Fruit fly (Drosophila melanogaster) whole organism, embryonic: ENCODE measurements around the gene Nf-YA.
A peak's percentile ranks its signal among the peaks of the same experiment; 100 is the strongest.

Source experiments
- Atf6 ChIP-seq: fragments of 200-800 bp; sonication (Bioruptor generic); IDR thresholded peaks from 2 replicates; pipeline ENCODE4 v1.3.6; 2022; ENCODE audit warnings: missing biosample characterization, missing genetic modification characterization
- Blimp-1 ChIP-seq: fragments of 200-800 bp; sonication (Bioruptor generic); optimal IDR thresholded peaks from 3 replicates; lab custom pipeline; 2018; ENCODE audit warnings: missing biosample characterization, missing genetic modification characterization, mild to moderate bottlenecking, moderate library complexity, missing genetic modification reagents
- CG10274 ChIP-seq: fragments of 200-800 bp; sonication (Bioruptor generic); optimal IDR thresholded peaks from 3 replicates; lab custom pipeline; 2017; ENCODE audit warnings: missing biosample characterization, mild to moderate bottlenecking, missing genetic modification characterization
- CG10321 ChIP-seq: fragments of 200-800 bp; sonication (Bioruptor generic); IDR thresholded peaks from 2 replicates; pipeline ENCODE4 v1.3.6; 2022; ENCODE audit warnings: missing biosample characterization, missing genetic modification characterization
- CG10431 ChIP-seq: fragments of 200-800 bp; sonication (Bioruptor generic); optimal IDR thresholded peaks from 3 replicates; lab custom pipeline; 2018; ENCODE audit warnings: missing biosample characterization, mild to moderate bottlenecking, missing genetic modification characterization
- CG12155 ChIP-seq: fragments of 200-800 bp; sonication (Bioruptor generic); optimal IDR thresholded peaks from 3 replicates; lab custom pipeline; 2016; ENCODE audit warnings: missing biosample characterization, missing genetic modification characterization
- CG17186 ChIP-seq: fragments of 200-800 bp; sonication (Bioruptor generic); optimal IDR thresholded peaks from 3 replicates; lab custom pipeline; 2017; ENCODE audit warnings: missing biosample characterization, missing genetic modification reagents, missing genetic modification characterization
- CG17829 ChIP-seq: fragments of 200-800 bp; optimal IDR thresholded peaks from 2 replicates; lab custom pipeline; 2019; ENCODE audit warnings: missing biosample characterization, mild to moderate bottlenecking, missing genetic modification characterization, moderate library complexity
- CG18262 ChIP-seq: fragments of 200-800 bp; optimal IDR thresholded peaks from 3 replicates; lab custom pipeline; 2019; ENCODE audit warnings: missing biosample characterization, mild to moderate bottlenecking, missing genetic modification characterization, moderate library complexity
- CG18619 ChIP-seq: fragments of 200-800 bp; sonication (Bioruptor generic); optimal IDR thresholded peaks from 3 replicates; lab custom pipeline; 2017; ENCODE audit warnings: missing biosample characterization, mild to moderate bottlenecking, missing genetic modification characterization
- CG2875 ChIP-seq: fragments of 200-800 bp; sonication (Bioruptor generic); optimal IDR thresholded peaks from 2 replicates; lab custom pipeline; 2017; ENCODE audit warnings: missing biosample characterization, mild to moderate bottlenecking, missing genetic modification characterization, missing genetic modification reagents
- CG31224 ChIP-seq: fragments of 200-800 bp; sonication (Bioruptor generic); IDR thresholded peaks from 2 replicates; pipeline ENCODE4 v1.3.6; 2022; ENCODE audit warnings: missing biosample characterization, missing genetic modification characterization
- CG34376 ChIP-seq: fragments of 200-800 bp; sonication (Bioruptor generic); optimal IDR thresholded peaks from 2 replicates; lab custom pipeline; 2018; ENCODE audit warnings: missing biosample characterization, mild to moderate bottlenecking, missing genetic modification characterization
- CG4404 ChIP-seq: fragments of 200-800 bp; sonication (Bioruptor generic); IDR thresholded peaks from 2 replicates; pipeline ENCODE4 v1.3.6; 2022; ENCODE audit warnings: missing biosample characterization, missing genetic modification characterization
- CG4854 ChIP-seq: fragments of 200-800 bp; sonication (Bioruptor generic); optimal IDR thresholded peaks from 2 replicates; lab custom pipeline; 2016; ENCODE audit warnings: missing biosample characterization, missing genetic modification characterization, inconsistent platforms
- CG5953 ChIP-seq: fragments of 200-800 bp; sonication (Bioruptor generic); IDR thresholded peaks from 2 replicates; pipeline ENCODE4 v1.3.6; 2022; ENCODE audit warnings: missing biosample characterization, missing genetic modification characterization
- CG9437 ChIP-seq: fragments of 200-800 bp; sonication (Bioruptor generic); optimal IDR thresholded peaks from 2 replicates; lab custom pipeline; 2018; ENCODE audit warnings: missing biosample characterization, mild to moderate bottlenecking, missing genetic modification characterization
- Camta ChIP-seq: fragments of 200-800 bp; sonication (Bioruptor generic); optimal IDR thresholded peaks from 2 replicates; lab custom pipeline; 2016; ENCODE audit warnings: missing biosample characterization, missing genetic modification characterization
- Dref ChIP-seq: fragments of 200-800 bp; sonication (Bioruptor generic); IDR thresholded peaks from 2 replicates; pipeline ENCODE4 v1.3.6; 2022; ENCODE audit warnings: missing biosample characterization, missing genetic modification characterization
- Ets65A ChIP-seq: fragments of 200-800 bp; sonication (Bioruptor generic); peaks from one replicate; lab custom pipeline; 2016; ENCODE audit warnings: missing biosample characterization, missing genetic modification characterization
- Ets97D ChIP-seq: fragments of 200-800 bp; sonication (Bioruptor generic); optimal IDR thresholded peaks from 3 replicates; lab custom pipeline; 2016; ENCODE audit warnings: missing biosample characterization, missing genetic modification characterization
- Gug ChIP-seq: fragments of 200-800 bp; sonication (Bioruptor generic); IDR thresholded peaks from 4 replicates; pipeline ENCODE4 v1.3.6; 2022; ENCODE audit warnings: missing biosample characterization, missing genetic modification characterization
- HHEX ChIP-seq: fragments of 200-800 bp; sonication (Bioruptor generic); optimal IDR thresholded peaks from 3 replicates; lab custom pipeline; 2017; ENCODE audit warnings: missing biosample characterization, mild to moderate bottlenecking, missing genetic modification characterization, missing genetic modification reagents
- Hr78 ChIP-seq, 2 experiments: fragments of 200-800 bp in 1 of 2; fragments of >200 bp in 1 of 2; sonication (Bioruptor generic) in 1 of 2; optimal IDR thresholded peaks; 2 replicates each; lab custom pipeline; 2017 to 2019; ENCODE audit warnings: missing biosample characterization in 2 of 2, missing genetic modification characterization in 2 of 2, mild to moderate bottlenecking in 1 of 2, moderate library complexity in 1 of 2
- Jarid2 ChIP-seq: fragments of 200-800 bp; sonication (Bioruptor generic); optimal IDR thresholded peaks from 3 replicates; lab custom pipeline; 2017; ENCODE audit warnings: mild to moderate bottlenecking, missing biosample characterization, missing genetic modification reagents, missing genetic modification characterization
- Mad ChIP-seq: fragments of 200-800 bp; sonication (Bioruptor generic); optimal IDR thresholded peaks from 2 replicates; lab custom pipeline; 2016; ENCODE audit warnings: missing biosample characterization, missing genetic modification characterization
- Ptx1 ChIP-seq: fragments of 200-800 bp; sonication (Bioruptor generic); IDR thresholded peaks from 2 replicates; pipeline ENCODE4 v1.3.6; 2022; ENCODE audit warnings: missing biosample characterization, missing genetic modification characterization
- bbx ChIP-seq: fragments of 200-800 bp; sonication (Bioruptor generic); IDR thresholded peaks from 2 replicates; pipeline ENCODE4 v1.3.6; 2022; ENCODE audit warnings: missing biosample characterization, missing genetic modification characterization; ENCODE audit not compliant: partially characterized antibody
- cato ChIP-seq: fragments of 200-800 bp; sonication (Bioruptor generic); optimal IDR thresholded peaks from 2 replicates; lab custom pipeline; 2016; ENCODE audit warnings: missing biosample characterization, missing genetic modification characterization, borderline replicate concordance
- crp ChIP-seq, 2 experiments: fragments of 200-800 bp; sonication (Bioruptor generic); optimal IDR thresholded peaks; 2 replicates in 1 of 2; 3 replicates in 1 of 2; lab custom pipeline; 2017; ENCODE audit warnings: missing biosample characterization in 2 of 2, missing genetic modification characterization in 2 of 2, mild to moderate bottlenecking in 1 of 2, moderate library complexity in 1 of 2
- cwo ChIP-seq: fragments of 200-800 bp; sonication (Bioruptor generic); optimal IDR thresholded peaks from 3 replicates; lab custom pipeline; 2017; ENCODE audit warnings: missing biosample characterization, missing genetic modification characterization, mild to moderate bottlenecking, moderate library complexity, missing genetic modification reagents
- fd96Cb ChIP-seq: fragments of 200-800 bp; sonication (Bioruptor generic); optimal IDR thresholded peaks from 2 replicates; lab custom pipeline; 2018; ENCODE audit warnings: missing biosample characterization, mild to moderate bottlenecking, missing genetic modification characterization, moderate library complexity
- gcm ChIP-seq: fragments of 200-800 bp; sonication (Bioruptor generic); optimal IDR thresholded peaks from 2 replicates; lab custom pipeline; 2019; ENCODE audit warnings: missing biosample characterization, mild to moderate bottlenecking, missing genetic modification characterization, moderate library complexity
- inv ChIP-seq: fragments of 200-800 bp; sonication (Bioruptor generic); IDR thresholded peaks from 2 replicates; pipeline ENCODE4 v1.3.6; 2022; ENCODE audit warnings: missing biosample characterization, missing genetic modification characterization; ENCODE audit not compliant: partially characterized antibody
- lmd ChIP-seq: fragments of 200-800 bp; sonication (Bioruptor generic); IDR thresholded peaks from 2 replicates; pipeline ENCODE4 v1.3.6; 2022; ENCODE audit warnings: missing biosample characterization, missing genetic modification characterization
- lola ChIP-seq, 3 experiments: fragments of >200 bp in 2 of 3; fragments of 200-800 bp in 1 of 3; sonication (Bioruptor generic) in 1 of 3; optimal IDR thresholded peaks; 2 replicates each; lab custom pipeline; 2017 to 2019; ENCODE audit warnings: missing biosample characterization in 3 of 3, missing genetic modification characterization in 3 of 3, mild to moderate bottlenecking in 1 of 3, moderate library complexity in 1 of 3
- pan ChIP-seq, 4 experiments: fragments of >200 bp in 3 of 4; fragments of 200-800 bp in 1 of 4; sonication (Bioruptor generic) in 1 of 4; optimal IDR thresholded peaks in 3 of 4; IDR thresholded peaks in 1 of 4; 2 replicates each; pipeline versions ENCODE4 v1.3.6 to Lab custom; 2017 to 2022; ENCODE audit warnings: missing biosample characterization in 2 of 4, missing genetic modification characterization in 2 of 4, mixed read lengths in 1 of 4
- pfk ChIP-seq: fragments of 200-800 bp; sonication (Bioruptor generic); optimal IDR thresholded peaks from 2 replicates; lab custom pipeline; 2018; ENCODE audit warnings: missing biosample characterization, mild to moderate bottlenecking, missing genetic modification characterization, moderate library complexity
- phol ChIP-seq: fragments of 200-800 bp; sonication (Bioruptor generic); optimal IDR thresholded peaks from 3 replicates; lab custom pipeline; 2018; ENCODE audit warnings: missing biosample characterization, mild to moderate bottlenecking, missing genetic modification characterization, moderate library complexity
- repo ChIP-seq: fragments of 200-800 bp; sonication (Bioruptor generic); optimal IDR thresholded peaks from 2 replicates; lab custom pipeline; 2016; ENCODE audit warnings: missing biosample characterization, missing genetic modification characterization
- row ChIP-seq: fragments of 200-800 bp; sonication (Bioruptor generic); IDR thresholded peaks from 3 replicates; pipeline ENCODE4 v1.3.6; 2022; ENCODE audit warnings: missing biosample characterization, missing genetic modification characterization
- run ChIP-seq: fragments of 200-800 bp; sonication (Bioruptor generic); optimal IDR thresholded peaks from 3 replicates; lab custom pipeline; 2018; ENCODE audit warnings: missing biosample characterization, mild to moderate bottlenecking, missing genetic modification characterization
- schlank ChIP-seq: fragments of 200-800 bp; sonication (Bioruptor generic); optimal IDR thresholded peaks from 2 replicates; lab custom pipeline; 2018; ENCODE audit warnings: missing biosample characterization, mild to moderate bottlenecking, missing genetic modification characterization
- scrt ChIP-seq: fragments of 200-800 bp; sonication (Bioruptor generic); optimal IDR thresholded peaks from 2 replicates; lab custom pipeline; 2018; ENCODE audit warnings: missing biosample characterization, mild to moderate bottlenecking, missing genetic modification characterization, moderate library complexity
- shn ChIP-seq: fragments of 200-800 bp; sonication (Bioruptor generic); optimal IDR thresholded peaks from 3 replicates; lab custom pipeline; 2016; ENCODE audit warnings: missing biosample characterization, missing genetic modification characterization
- tll ChIP-seq, 2 experiments: fragments of 200-800 bp in 1 of 2; fragments of >200 bp in 1 of 2; sonication (Bioruptor generic) in 1 of 2; optimal IDR thresholded peaks; 2 replicates each; lab custom pipeline; 2017 to 2019; ENCODE audit warnings: missing biosample characterization in 2 of 2, missing genetic modification characterization in 2 of 2, mild to moderate bottlenecking in 1 of 2, moderate library complexity in 1 of 2
- unc-4 ChIP-seq: fragments of 200-800 bp; sonication (Bioruptor generic); IDR thresholded peaks from 2 replicates; pipeline ENCODE4 v1.3.6; 2022; ENCODE audit warnings: missing biosample characterization, missing genetic modification characterization; ENCODE audit not compliant: partially characterized antibody

Gene Nf-YA

dm6 chr3L:9462247-9462769 is 20.2 kb upstream of the Nf-YA start (continued):
- TF ChIP-seq shn (GFP tag; lab: Kevin White, UChicago) (peak; percentile 69), lmd (peak; percentile 72), CG31224 (GFP tag; lab: Robert Waterston, UW) (0 out of 2 replicates have a peak, but pooled peaks have one; percentile 35), CG10274 (GFP tag; lab: Kevin White, UChicago) (peak; percentile 51), CG2875 (peak; percentile 89), CG4404 (GFP tag; lab: Robert Waterston, UW) (peak; percentile 47; the same call in 1 of the 2 replicates), CG9437 (GFP tag; lab: Kevin White, UChicago) (peak; percentile 85), Gug (no peak), schlank (tag; lab: Kevin White, UChicago) (peak; percentile 72), fd96Cb (peak; percentile 90), CG18262 (tag; lab: Kevin White, UChicago) (peak; percentile 97), lola (GFP tag; optimal IDR thresholded peaks at IDR 0.05; lab: Kevin White, UChicago) (peak in 1 of 3 experiments; percentile 96), CG17829 (tag; lab: Kevin White, UChicago) (peak; percentile 92), bbx (peak; percentile 72), repo (GFP tag; lab: Kevin White, UChicago) (peak; percentile 34), pan (optimal IDR thresholded peaks at IDR 0.05; lab: Kevin White, UChicago) (no peak), pan (GFP tag; optimal IDR thresholded peaks at IDR 0.05 in 1 of 2, IDR thresholded peaks at IDR 0.05 in 1 of 2) (peak in 1 of 2 experiments; percentile 76), inv (no peak), CG4854 (GFP tag; lab: Kevin White, UChicago) (peak; percentile 81), Blimp-1 (GFP tag; lab: Kevin White, UChicago) (peak; percentile 92), CG18619 (GFP tag; lab: Kevin White, UChicago) (peak; percentile 84), Ets97D (GFP tag; lab: Kevin White, UChicago) (peak; percentile 45), unc-4 (GFP tag; lab: Robert Waterston, UW) (no peak), crp (GFP tag; optimal IDR thresholded peaks at IDR 0.05; lab: Kevin White, UChicago) (peak in 1 of 2 experiments; percentile 21), Ets65A (GFP tag; lab: Kevin White, UChicago) (no peak), Jarid2 (GFP tag; lab: Kevin White, UChicago) (peak; percentile 90), Ptx1 (GFP tag; lab: Robert Waterston, UW) (peak; percentile 69), Dref (no peak), run (peak; percentile 89), Camta (peak; percentile 75), Hr78 (GFP tag; optimal IDR thresholded peaks at IDR 0.05; lab: Kevin White, UChicago) (peak in 1 of 2 experiments; percentile 71), gcm (peak; percentile 95), HHEX (peak; percentile 83), cato (peak; percentile 70), tll (GFP tag; optimal IDR thresholded peaks at IDR 0.05; lab: Kevin White, UChicago) (no peak), scrt (peak; percentile 90), CG12155 (peak; percentile 59), cwo (GFP tag; lab: Kevin White, UChicago) (peak; percentile 82), pfk (no peak), phol (tag; lab: Kevin White, UChicago) (peak; percentile 98), CG5953 (GFP tag; lab: Robert Waterston, UW) (peak; percentile 51; the same call in 1 of the 2 replicates), CG34376 (peak; percentile 93), row (peak; percentile 96), CG17186 (GFP tag; lab: Kevin White, UChicago) (peak; percentile 63), Mad (GFP tag; lab: Kevin White, UChicago) (peak; percentile 76), CG10321 (GFP tag; lab: Robert Waterston, UW) (peak; percentile 10; the same call in 1 of the 2 replicates), CG10431 (GFP tag; lab: Kevin White, UChicago) (peak; percentile 79), Atf6 (GFP tag; lab: Robert Waterston, UW) (peak; percentile 73; the same call in 1 of the 2 replicates)
